Worm (Caenorhabditis elegans) whole organism, mixed stage, embryonic: ENCODE results near the gene F35H8.2.

Experiments used
- elt-1 ChIP-seq: sonication (generic microtip); optimal IDR thresholded peaks from 2 replicates; lab custom pipeline; 2017; ENCODE audit warnings: missing genetic modification characterization, mild to moderate bottlenecking, missing compliant biosample characterization, antibody characterized with exemption, moderate library complexity, borderline replicate concordance; ENCODE audit not compliant: insufficient read depth
- lin-13 ChIP-seq: fragments of 150-350 bp; optimal IDR thresholded peaks from 2 replicates; lab custom pipeline; 2014; ENCODE audit warnings: missing biosample characterization, missing genetic modification characterization
- mep-1 ChIP-seq: fragments of 150-350 bp; optimal IDR thresholded peaks from 2 replicates; lab custom pipeline; 2017; ENCODE audit warnings: missing biosample characterization, missing genetic modification reagents, missing genetic modification characterization, inconsistent platforms
- mls-2 ChIP-seq: sonication (generic microtip); optimal IDR thresholded peaks from 2 replicates; lab custom pipeline; 2016; ENCODE audit warnings: mild to moderate bottlenecking, missing genetic modification characterization, moderate library complexity, missing compliant biosample characterization
- nhr-12 ChIP-seq: fragments of 150-350 bp; optimal IDR thresholded peaks from 2 replicates; lab custom pipeline; 2014; ENCODE audit warnings: missing biosample characterization, missing genetic modification characterization
- nhr-237 ChIP-seq: fragments of 150-350 bp; optimal IDR thresholded peaks from 2 replicates; lab custom pipeline; 2014; ENCODE audit warnings: missing biosample characterization, missing genetic modification characterization
- nhr-28 ChIP-seq: fragments of 150-350 bp; optimal IDR thresholded peaks from 2 replicates; lab custom pipeline; 2014; ENCODE audit warnings: missing biosample characterization, missing genetic modification characterization
- nhr-76 ChIP-seq: sonication (generic microtip); optimal IDR thresholded peaks from 2 replicates; lab custom pipeline; 2017; ENCODE audit warnings: missing biosample characterization, missing genetic modification characterization
- sptf-1 ChIP-seq: sonication (generic microtip); optimal IDR thresholded peaks from 2 replicates; lab custom pipeline; 2017; ENCODE audit warnings: mild to moderate bottlenecking, missing genetic modification characterization, moderate library complexity, missing compliant biosample characterization
- unc-39 ChIP-seq: fragments of 150-350 bp; optimal IDR thresholded peaks from 2 replicates; lab custom pipeline; 2014; ENCODE audit warnings: missing biosample characterization, missing genetic modification characterization
- unc-62 ChIP-seq: fragments of 150-350 bp; optimal IDR thresholded peaks from 2 replicates; lab custom pipeline; 2014; ENCODE audit warnings: missing biosample characterization, missing genetic modification reagents, missing genetic modification characterization
- ztf-11 ChIP-seq: fragments of 150-350 bp; optimal IDR thresholded peaks from 2 replicates; lab custom pipeline; 2014; ENCODE audit warnings: missing biosample characterization, missing genetic modification characterization

ce11 chrII:9575670-9576069 lies 20.4 kb downstream of the F35H8.2 start, which contains the start of gene exc-7:
- TF ChIP-seq nhr-28 (tag; lab: Kevin White, UChicago): no peak
- TF ChIP-seq sptf-1 (tag; lab: Kevin White, UChicago): no peak
- no peak for TF ChIP-seq nhr-12 (tag; lab: Kevin White, UChicago)
- TF ChIP-seq unc-62: no peak
- no peak for TF ChIP-seq lin-13 (tag; lab: Kevin White, UChicago)
- no peak for TF ChIP-seq ztf-11
- TF ChIP-seq mep-1 (tag; lab: Kevin White, UChicago): no peak
- TF ChIP-seq mls-2 (tag; lab: Kevin White, UChicago): no peak
- TF ChIP-seq nhr-237 (tag; lab: Kevin White, UChicago): no peak
- TF ChIP-seq elt-1 (tag; lab: Kevin White, UChicago): no peak
- no peak for TF ChIP-seq unc-39 (tag; lab: Kevin White, UChicago)
- TF ChIP-seq nhr-76: no peak
